Worm (Caenorhabditis elegans) whole organism, midembryonic: ENCODE data around the gene sbds-1.

ENCODE experiments used
- cog-1 ChIP-seq: sonication (generic microtip); optimal IDR thresholded peaks from 2 replicates; lab custom pipeline; 2016; ENCODE audit warnings: missing genetic modification characterization, missing compliant biosample characterization
- flt-1 ChIP-seq: fragments of 200-800 bp; sonication (Bioruptor generic); IDR thresholded peaks from 2 replicates; pipeline ENCODE4 v1.3.6; 2022; ENCODE audit warnings: missing genetic modification characterization, missing compliant biosample characterization
- med-1 ChIP-seq: sonication (generic microtip); optimal IDR thresholded peaks from 2 replicates; lab custom pipeline; 2017; ENCODE audit warnings: missing genetic modification characterization, mild to moderate bottlenecking, missing compliant biosample characterization, antibody characterized with exemption, missing genetic modification reagents; ENCODE audit not compliant: insufficient read depth
- tab-1 ChIP-seq: fragments of 200-800 bp; sonication (Bioruptor generic); IDR thresholded peaks from 2 replicates; pipeline ENCODE4 v1.3.6; 2022; ENCODE audit warnings: missing genetic modification characterization, missing compliant biosample characterization
- ztf-23 ChIP-seq: fragments of 200-800 bp; sonication (Bioruptor generic); IDR thresholded peaks from 2 replicates; pipeline ENCODE4 v1.3.6; 2022; ENCODE audit warnings: missing genetic modification reagents, missing genetic modification characterization, missing compliant biosample characterization
- ztf-29 ChIP-seq: fragments of 200-800 bp; sonication (Bioruptor generic); IDR thresholded peaks from 2 replicates; pipeline ENCODE4 v1.3.6; 2022; ENCODE audit warnings: missing genetic modification reagents, missing genetic modification characterization, missing compliant biosample characterization

DNA sequence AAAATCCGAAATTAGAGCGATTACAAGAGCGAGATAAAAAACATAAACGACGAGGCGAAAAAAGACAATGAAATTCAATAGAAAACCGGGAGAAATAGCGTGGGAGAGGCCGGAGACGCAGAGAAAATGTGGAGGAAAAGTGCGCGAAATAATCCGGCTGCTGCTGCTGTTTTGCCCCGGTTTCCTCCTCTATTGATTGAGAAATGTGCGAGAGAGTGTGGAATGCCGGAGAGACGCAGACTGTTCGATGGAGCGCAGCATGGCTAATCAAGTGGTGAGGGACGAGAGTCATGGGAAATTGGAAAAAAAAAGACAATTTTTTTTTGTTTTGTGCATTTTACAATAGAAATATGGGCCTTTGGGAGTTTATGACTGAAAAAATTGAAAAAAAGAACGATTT lies 40.1 kb downstream of the sbds-1 start:
- 0 out of 2 replicates have a peak, but pooled peaks have one; percentile 22 for TF ChIP-seq flt-1
- no peak for TF ChIP-seq tab-1 (GFP tag; lab: Robert Waterston, UW)
- no peak for TF ChIP-seq ztf-23 (GFP tag; lab: Robert Waterston, UW)
- no peak for TF ChIP-seq ztf-29 (GFP tag; lab: Robert Waterston, UW)
- peak; percentile 38 for TF ChIP-seq cog-1 (tag; lab: Kevin White, UChicago)
- TF ChIP-seq med-1 (GFP tag; lab: Kevin White, UChicago), result no peak
